Fruit fly (Drosophila melanogaster) whole organism, prepupa: ENCODE results near the gene Sems.

Experiments
- Gug ChIP-seq: fragments of 200-800 bp; sonication (Bioruptor generic); IDR thresholded peaks from 2 replicates; pipeline ENCODE4 v1.3.6; 2022; ENCODE audit warnings: missing biosample characterization, missing genetic modification characterization
- dac ChIP-seq: fragments of 200-800 bp; sonication (Bioruptor generic); optimal IDR thresholded peaks from 2 replicates; lab custom pipeline; 2017; ENCODE audit warnings: missing biosample characterization, mild to moderate bottlenecking, missing genetic modification characterization
- vri ChIP-seq: fragments of 200-800 bp; sonication (Bioruptor generic); optimal IDR thresholded peaks from 3 replicates; lab custom pipeline; 2016; ENCODE audit warnings: missing biosample characterization, mild to moderate bottlenecking, missing genetic modification characterization

- no peak for TF ChIP-seq vri
- TF ChIP-seq Gug (GFP tag; lab: Robert Waterston, UW): no peak
- TF ChIP-seq dac (GFP tag; lab: Kevin White, UChicago): no peak
Measured at dm6 chr3L:20944180-20944579, 12.4 kb downstream of the Sems start.
